Worm (Caenorhabditis elegans): ENCODE data around the gene Y38F1A.2.

DNA sequence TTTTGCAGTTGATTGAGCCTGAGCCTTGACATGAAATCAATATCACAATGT, 10.6 kb downstream of the Y38F1A.2 start, which contains the start of gene ptr-18:
- TF ChIP-seq W03F9.2 (tag; optimal IDR thresholded peaks at IDR 0.05) (no peak), him-1 (tag; optimal IDR thresholded peaks at IDR 0.05) (no peak), dao-5 (tag; optimal IDR thresholded peaks at IDR 0.05) (no peak)
